Worm (Caenorhabditis elegans) whole organism, L1 larva: ENCODE data around the gene srz-48.
"Not testable (repeated sequence)": the region's sequence is repeated elsewhere in the genome, so short reads cannot be mapped to it uniquely, and the experiment has no call there.

ENCODE experiments used
- F16B12.6 ChIP-seq: fragments of 150-350 bp; optimal IDR thresholded peaks from 2 replicates; lab custom pipeline; 2014; ENCODE audit warnings: missing biosample characterization, missing genetic modification characterization
- aha-1 ChIP-seq: fragments of 150-350 bp; optimal IDR thresholded peaks from 2 replicates; lab custom pipeline; 2014; ENCODE audit warnings: missing biosample characterization, missing genetic modification characterization
- ama-1 ChIP-seq: fragments of 150-350 bp; optimal IDR thresholded peaks from 2 replicates; lab custom pipeline; 2014
- ceh-63 ChIP-seq: fragments of 200-800 bp; sonication (Bioruptor generic); optimal IDR thresholded peaks from 2 replicates; lab custom pipeline; 2018; ENCODE audit warnings: mild to moderate bottlenecking, missing genetic modification characterization, missing compliant biosample characterization
- ceh-90 ChIP-seq: sonication (generic microtip); optimal IDR thresholded peaks from 2 replicates; lab custom pipeline; 2016; ENCODE audit warnings: missing genetic modification characterization, missing compliant biosample characterization
- ces-1 ChIP-seq: fragments of 150-350 bp; optimal IDR thresholded peaks from 2 replicates; lab custom pipeline; 2014; ENCODE audit warnings: missing biosample characterization, missing genetic modification reagents, missing genetic modification characterization
- dpl-1 ChIP-seq, 3 experiments: fragments of 150-350 bp in 2 of 3; sonication (generic microtip) in 1 of 3; optimal IDR thresholded peaks; 2 replicates each; lab custom pipeline; 2014 to 2017; ENCODE audit warnings: missing biosample characterization in 3 of 3, missing genetic modification characterization in 3 of 3, missing genetic modification reagents in 3 of 3
- efl-1 ChIP-seq, 4 experiments: fragments of 150-350 bp; optimal IDR thresholded peaks in 3 of 4; peaks in 1 of 4; 1 replicate in 1 of 4; 2 replicates in 3 of 4; lab custom pipeline; 2014; ENCODE audit warnings: missing biosample characterization in 2 of 4, missing genetic modification characterization in 2 of 4, missing genetic modification reagents in 2 of 4
- efl-3 ChIP-seq: fragments of 200-800 bp; sonication (Bioruptor generic); optimal IDR thresholded peaks from 2 replicates; lab custom pipeline; 2018; ENCODE audit warnings: mild to moderate bottlenecking, missing genetic modification characterization, missing compliant biosample characterization
- egl-27 ChIP-seq, 2 experiments: fragments of 150-350 bp in 1 of 2; sonication (generic microtip); optimal IDR thresholded peaks; 3 replicates each; lab custom pipeline; 2017 to 2018; ENCODE audit warnings: missing biosample characterization in 2 of 2, missing genetic modification characterization in 2 of 2, missing genetic modification reagents in 2 of 2
- elt-3 ChIP-seq, 6 experiments: fragments of 150-350 bp in 1 of 6; sonication (generic microtip); optimal IDR thresholded peaks; 2 replicates each; lab custom pipeline; 2017 to 2018; ENCODE audit warnings: missing biosample characterization in 6 of 6, missing genetic modification characterization in 6 of 6, inconsistent platforms in 1 of 6
- fkh-10 ChIP-seq: sonication (generic microtip); optimal IDR thresholded peaks from 2 replicates; lab custom pipeline; 2017; ENCODE audit warnings: missing biosample characterization, missing genetic modification reagents, missing genetic modification characterization
- grh-1 ChIP-seq: fragments of 200-800 bp; sonication (Bioruptor generic); IDR thresholded peaks from 2 replicates; pipeline ENCODE4 v1.3.6; 2022; ENCODE audit warnings: missing genetic modification reagents, missing genetic modification characterization, missing compliant biosample characterization
- irx-1 ChIP-seq: sonication (generic microtip); optimal IDR thresholded peaks from 2 replicates; lab custom pipeline; 2016; ENCODE audit warnings: missing genetic modification characterization, missing compliant biosample characterization
- lin-13 ChIP-seq: fragments of 150-350 bp; optimal IDR thresholded peaks from 2 replicates; lab custom pipeline; 2014; ENCODE audit warnings: missing biosample characterization, missing genetic modification reagents, missing genetic modification characterization
- lin-15B ChIP-seq: fragments of 150-350 bp; sonication (generic microtip); optimal IDR thresholded peaks from 3 replicates; lab custom pipeline; 2014; ENCODE audit warnings: missing biosample characterization, missing genetic modification characterization
- lir-3 ChIP-seq: sonication (generic microtip); optimal IDR thresholded peaks from 2 replicates; lab custom pipeline; 2016; ENCODE audit warnings: mild to moderate bottlenecking, missing genetic modification characterization, moderate library complexity, missing compliant biosample characterization; ENCODE audit not compliant: poor library complexity
- nhr-11 ChIP-seq: fragments of 150-350 bp; optimal IDR thresholded peaks from 2 replicates; lab custom pipeline; 2014; ENCODE audit warnings: missing biosample characterization, missing genetic modification characterization
- nhr-12 ChIP-seq: sonication (generic microtip); optimal IDR thresholded peaks from 2 replicates; lab custom pipeline; 2017; ENCODE audit warnings: missing biosample characterization, missing genetic modification characterization
- nhr-19 ChIP-seq: fragments of 200-800 bp; sonication (Bioruptor generic); conservative IDR thresholded peaks from 2 replicates; pipeline ENCODE4 v1.3.6; 2022; ENCODE audit warnings: missing genetic modification characterization, missing compliant biosample characterization
- nhr-71 ChIP-seq: sonication (generic microtip); optimal IDR thresholded peaks from 2 replicates; lab custom pipeline; 2016; ENCODE audit warnings: mild to moderate bottlenecking, missing genetic modification characterization, moderate library complexity, missing compliant biosample characterization
- nhr-76 ChIP-seq: sonication (generic microtip); optimal IDR thresholded peaks from 2 replicates; lab custom pipeline; 2017; ENCODE audit warnings: missing biosample characterization, missing genetic modification characterization
- pax-3 ChIP-seq: fragments of 200-800 bp; sonication (Bioruptor generic); optimal IDR thresholded peaks from 2 replicates; lab custom pipeline; 2018; ENCODE audit warnings: mild to moderate bottlenecking, missing genetic modification characterization, moderate library complexity, missing compliant biosample characterization
- rnt-1 ChIP-seq: sonication (generic microtip); optimal IDR thresholded peaks from 2 replicates; lab custom pipeline; 2016; ENCODE audit warnings: mild to moderate bottlenecking, missing genetic modification characterization, moderate library complexity, missing compliant biosample characterization
- sox-4 ChIP-seq: sonication (generic microtip); optimal IDR thresholded peaks from 2 replicates; lab custom pipeline; 2016; ENCODE audit warnings: missing genetic modification characterization, missing compliant biosample characterization
- sptf-1 ChIP-seq: fragments of 150-350 bp; optimal IDR thresholded peaks from 2 replicates; lab custom pipeline; 2014; ENCODE audit warnings: missing biosample characterization, missing genetic modification characterization
- unc-130 ChIP-seq: fragments of 150-350 bp; optimal IDR thresholded peaks from 2 replicates; lab custom pipeline; 2017; ENCODE audit warnings: missing biosample characterization, missing genetic modification characterization, inconsistent platforms
- unc-62 ChIP-seq: fragments of 150-350 bp; optimal IDR thresholded peaks from 2 replicates; lab custom pipeline; 2014; ENCODE audit warnings: missing biosample characterization, missing genetic modification reagents, missing genetic modification characterization
- unc-98 ChIP-seq: fragments of 200-800 bp; sonication (Bioruptor generic); IDR thresholded peaks from 2 replicates; pipeline ENCODE4 v1.3.6; 2022; ENCODE audit warnings: missing genetic modification characterization, missing compliant biosample characterization
- vab-15 ChIP-seq: sonication (generic microtip); optimal IDR thresholded peaks from 2 replicates; lab custom pipeline; 2017; ENCODE audit warnings: missing genotype, mild to moderate bottlenecking, missing genetic modification characterization, missing compliant biosample characterization
- zag-1 ChIP-seq: fragments of 150-350 bp; optimal IDR thresholded peaks from 2 replicates; lab custom pipeline; 2014; ENCODE audit warnings: missing biosample characterization, missing genetic modification characterization
- zip-4 ChIP-seq: fragments of 200-800 bp; sonication (Bioruptor generic); optimal IDR thresholded peaks from 2 replicates; lab custom pipeline; 2018; ENCODE audit warnings: mild to moderate bottlenecking, missing genetic modification characterization, moderate library complexity, missing compliant biosample characterization

The srz-48 gene

DNA sequence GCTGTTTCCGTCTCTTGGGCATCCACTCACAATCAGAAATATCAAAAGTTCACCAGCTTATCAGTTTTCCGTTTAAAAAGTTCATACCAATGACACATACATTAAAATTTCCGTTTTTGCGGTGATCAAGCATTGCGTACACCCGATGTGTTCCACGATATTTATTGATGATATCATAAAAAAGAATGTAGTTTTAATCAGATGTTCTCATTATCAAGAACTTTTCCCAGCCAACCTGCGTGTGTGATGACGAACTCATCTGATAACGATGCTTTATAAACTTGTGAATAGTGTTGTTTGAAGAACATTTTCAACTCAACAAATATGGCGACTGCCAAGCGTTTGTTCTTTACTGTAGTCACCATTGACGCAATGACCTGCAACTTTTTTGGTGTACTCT, 43.1 kb downstream of the srz-48 start, which contains the start of gene clc-21:
Gene clc-21, plus strand, starts transcription at position 301 of the 400 bp plus-strand sequence.
- no peak for TF ChIP-seq rnt-1 (tag; lab: Kevin White, UChicago)
- TF ChIP-seq unc-62 (GFP tag; lab: Kevin White, UChicago), result no peak
- no peak for TF ChIP-seq sptf-1 (tag; lab: Kevin White, UChicago)
- no peak for TF ChIP-seq unc-130 (tag; lab: Kevin White, UChicago)
- no peak for TF ChIP-seq ceh-63 (GFP tag; lab: Kevin White, UChicago)
- TF ChIP-seq efl-3 (GFP tag; lab: Kevin White, UChicago), result no peak
- TF ChIP-seq nhr-71 (tag; lab: Kevin White, UChicago), result no peak
- TF ChIP-seq sox-4, result no peak
- no peak for TF ChIP-seq elt-3 (tag; optimal IDR thresholded peaks at IDR 0.05; lab: Kevin White, UChicago)
- TF ChIP-seq lin-15B, result no peak
- no peak for TF ChIP-seq nhr-12 (tag; lab: Kevin White, UChicago)
- no peak for TF ChIP-seq aha-1 (tag; lab: Kevin White, UChicago)
- no peak for TF ChIP-seq egl-27 (tag; optimal IDR thresholded peaks at IDR 0.05; lab: Kevin White, UChicago)
- TF ChIP-seq, all 84 proteins: peak for 0

DNA sequence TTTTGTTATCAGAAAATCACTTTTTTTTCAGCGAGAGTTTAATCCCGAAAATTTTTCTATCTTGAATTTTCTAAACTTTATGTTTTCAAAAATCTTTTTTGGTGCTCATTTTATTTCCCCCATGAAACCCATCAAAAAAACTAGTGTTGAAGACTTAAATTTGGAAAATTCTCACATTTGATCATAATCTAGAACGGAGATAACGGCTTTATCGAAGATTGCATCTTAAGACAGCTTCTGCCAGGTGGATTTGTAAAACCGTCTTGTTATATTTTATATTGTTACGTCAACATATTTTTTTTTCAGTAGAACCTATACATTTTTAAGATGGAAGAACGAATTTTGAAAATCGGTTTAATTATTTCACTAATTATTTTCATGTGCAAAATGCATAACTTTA, 45.0 kb downstream of the srz-48 start, which contains the start of gene T27C5.12:
Gene T27C5.12, plus strand, starts transcription at position 301 of the 400 bp plus-strand sequence.
- TF ChIP-seq lin-13 (GFP tag; lab: Kevin White, UChicago) (no peak), efl-1 (optimal IDR thresholded peaks at IDR 0.05; lab: Kevin White, UChicago) (no peak), efl-1 (GFP tag; optimal IDR thresholded peaks at IDR 0.05 in 1 of 2; lab: Kevin White, UChicago) (no peak), vab-15 (tag; lab: Kevin White, UChicago) (no peak), unc-98 (GFP tag; lab: Robert Waterston, UW) (no peak), zip-4 (GFP tag; lab: Kevin White, UChicago) (no peak), F16B12.6 (tag; lab: Kevin White, UChicago) (no peak), dpl-1 (GFP tag; optimal IDR thresholded peaks at IDR 0.05; lab: Kevin White, UChicago) (no peak), nhr-11 (tag; lab: Kevin White, UChicago) (no peak), nhr-76 (tag; lab: Kevin White, UChicago) (no peak), grh-1 (no peak), zag-1 (tag; lab: Kevin White, UChicago) (no peak), nhr-71 (tag; lab: Kevin White, UChicago) (no peak), ama-1 (lab: Kevin White, UChicago) (no peak), ces-1 (GFP tag; lab: Kevin White, UChicago) (no peak), fkh-10 (no peak), pax-3 (tag; lab: Kevin White, UChicago) (no peak), nhr-19 (GFP tag; lab: Robert Waterston, UW) (no peak), ceh-90 (tag; lab: Kevin White, UChicago) (no peak)

DNA sequence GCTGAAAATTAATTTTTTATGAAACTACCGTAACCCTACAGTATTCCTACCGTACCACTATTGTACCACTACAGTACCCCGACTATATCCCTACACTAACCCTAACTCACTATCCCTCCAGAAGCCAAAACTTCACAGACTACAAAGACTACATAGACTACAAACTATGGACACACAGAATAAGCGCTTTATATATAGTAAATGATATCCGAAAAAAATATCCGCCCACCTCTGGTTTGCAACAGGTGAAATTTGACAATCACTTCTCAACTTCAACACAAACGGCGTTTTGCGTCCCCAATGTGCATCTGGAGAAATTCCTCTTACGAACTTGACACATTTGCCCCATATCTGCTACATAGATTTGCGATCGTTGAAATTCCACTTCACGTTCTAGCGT, 50.0 kb downstream of the srz-48 start, which contains the start of gene srh-132:
Gene srh-132, plus strand, starts transcription at position 301 of the 400 bp plus-strand sequence.
- TF ChIP-seq lir-3, pax-3, irx-1 (tag; lab: Kevin White, UChicago): not testable (repeated sequence)
